Worm (Caenorhabditis elegans) whole organism, L2 larva: ENCODE results near the gene E01G4.6.

Experiments used
- egl-27 ChIP-seq: sonication (generic microtip); optimal IDR thresholded peaks from 3 replicates; lab custom pipeline; 2017; ENCODE audit warnings: missing biosample characterization, missing genetic modification reagents, missing genetic modification characterization
- lin-11 ChIP-seq: fragments of 150-350 bp; sonication (generic microtip); optimal IDR thresholded peaks from 2 replicates; lab custom pipeline; 2014; ENCODE audit warnings: missing biosample characterization, missing genetic modification characterization, inconsistent platforms, mixed read lengths
- mab-5 ChIP-seq: fragments of 150-350 bp; optimal IDR thresholded peaks from 2 replicates; lab custom pipeline; 2014; ENCODE audit warnings: missing biosample characterization, missing genetic modification characterization
- mdl-1 ChIP-seq, 2 experiments: fragments of 150-350 bp in 1 of 2; sonication (generic microtip) in 1 of 2; optimal IDR thresholded peaks; 2 replicates each; lab custom pipeline; 2017; ENCODE audit warnings: missing biosample characterization in 2 of 2, missing genetic modification characterization in 2 of 2
- nhr-11 ChIP-seq: fragments of 150-350 bp; optimal IDR thresholded peaks from 2 replicates; lab custom pipeline; 2014; ENCODE audit warnings: missing biosample characterization, missing genetic modification characterization
- nhr-23 ChIP-seq: fragments of 150-350 bp; optimal IDR thresholded peaks from 2 replicates; lab custom pipeline; 2014; ENCODE audit warnings: missing biosample characterization, missing genetic modification reagents, missing genetic modification characterization
- snpc-4 ChIP-seq: fragments of 150-350 bp; optimal IDR thresholded peaks from 2 replicates; lab custom pipeline; 2014; ENCODE audit warnings: missing biosample characterization, missing genetic modification characterization
- unc-39 ChIP-seq: fragments of 150-350 bp; optimal IDR thresholded peaks from 2 replicates; lab custom pipeline; 2014; ENCODE audit warnings: missing biosample characterization, missing genetic modification characterization

DNA sequence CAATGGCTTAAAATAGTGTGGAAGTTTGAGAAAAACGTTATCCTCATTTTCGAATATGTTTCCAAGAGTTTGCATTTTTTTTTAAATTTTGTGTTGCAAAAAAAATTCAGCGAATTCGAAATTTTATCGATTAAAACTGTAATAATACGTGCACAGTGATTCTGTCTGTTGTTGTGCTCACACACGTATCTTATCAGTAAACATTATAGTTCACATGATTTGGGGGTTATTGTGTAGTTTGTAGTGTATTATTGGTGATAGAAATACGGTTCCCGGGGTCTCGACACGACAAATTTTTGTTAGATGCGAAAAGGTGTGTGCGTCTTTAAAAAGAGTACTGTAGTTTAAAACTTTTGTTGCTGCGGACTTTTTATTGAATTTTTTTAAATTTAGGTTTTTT lies 13.5 kb downstream of the E01G4.6 start, which contains the start of gene drr-1:
- TF ChIP-seq nhr-11 (tag; lab: Kevin White, UChicago) (no peak), mab-5 (no peak), mdl-1 (tag; optimal IDR thresholded peaks at IDR 0.05; lab: Kevin White, UChicago) (no peak), snpc-4 (tag; lab: Kevin White, UChicago) (no peak), nhr-23 (tag; lab: Kevin White, UChicago) (no peak), lin-11 (tag; lab: Kevin White, UChicago) (no peak), egl-27 (tag; lab: Kevin White, UChicago) (no peak), unc-39 (tag; lab: Kevin White, UChicago) (no peak)
